Fruit fly (Drosophila melanogaster) whole organism, embryonic: ENCODE measurements around the gene Mrm2.

Experiments used
- Atf6 ChIP-seq: fragments of 200-800 bp; sonication (Bioruptor generic); IDR thresholded peaks from 2 replicates; pipeline ENCODE4 v1.3.6; 2022; ENCODE audit warnings: missing biosample characterization, missing genetic modification characterization
- Bteb2 ChIP-seq: fragments of 200-800 bp; sonication (Bioruptor generic); optimal IDR thresholded peaks from 2 replicates; lab custom pipeline; 2016; ENCODE audit warnings: missing biosample characterization, missing genetic modification characterization
- CG10321 ChIP-seq: fragments of 200-800 bp; sonication (Bioruptor generic); IDR thresholded peaks from 2 replicates; pipeline ENCODE4 v1.3.6; 2022; ENCODE audit warnings: missing biosample characterization, missing genetic modification characterization
- CG11398 ChIP-seq: fragments of 200-800 bp; sonication (Bioruptor generic); optimal IDR thresholded peaks from 2 replicates; lab custom pipeline; 2016; ENCODE audit warnings: missing biosample characterization, missing genetic modification characterization
- CG1233 ChIP-seq: fragments of 200-800 bp; sonication (Bioruptor generic); optimal IDR thresholded peaks from 4 replicates; lab custom pipeline; 2018; ENCODE audit warnings: missing biosample characterization, mild to moderate bottlenecking, missing genetic modification characterization
- CG13296 ChIP-seq: fragments of 200-800 bp; sonication (Bioruptor generic); optimal IDR thresholded peaks from 3 replicates; lab custom pipeline; 2018; ENCODE audit warnings: missing biosample characterization, mild to moderate bottlenecking, missing genetic modification characterization
- CG13424 ChIP-seq: fragments of 200-800 bp; sonication (Bioruptor generic); optimal IDR thresholded peaks from 2 replicates; lab custom pipeline; 2019; ENCODE audit warnings: missing biosample characterization, mild to moderate bottlenecking, missing genetic modification characterization, moderate library complexity
- CG13775 ChIP-seq: fragments of 200-800 bp; sonication (Bioruptor generic); optimal IDR thresholded peaks from 3 replicates; lab custom pipeline; 2017; ENCODE audit warnings: missing biosample characterization, mild to moderate bottlenecking, missing genetic modification characterization
- CG14014 ChIP-seq: fragments of 200-800 bp; sonication (Bioruptor generic); IDR thresholded peaks from 2 replicates; pipeline ENCODE4 v1.3.6; 2022; ENCODE audit warnings: missing biosample characterization, missing genetic modification characterization
- CG14050 ChIP-seq: fragments of 200-800 bp; sonication (Bioruptor generic); IDR thresholded peaks from 3 replicates; pipeline ENCODE4 v1.3.6; 2022; ENCODE audit warnings: missing biosample characterization, missing genetic modification characterization
- CG14860 ChIP-seq: fragments of 200-800 bp; sonication (Bioruptor generic); IDR thresholded peaks from 3 replicates; pipeline ENCODE4 v1.3.6; 2022; ENCODE audit warnings: missing biosample characterization, missing genetic modification characterization; ENCODE audit not compliant: partially characterized antibody
- CG17912 ChIP-seq: fragments of 200-800 bp; sonication (Bioruptor generic); optimal IDR thresholded peaks from 2 replicates; lab custom pipeline; 2018; ENCODE audit warnings: missing biosample characterization, mild to moderate bottlenecking, missing genetic modification characterization
- CG1792 ChIP-seq: fragments of 200-800 bp; sonication (Bioruptor generic); optimal IDR thresholded peaks from 2 replicates; lab custom pipeline; 2016; ENCODE audit warnings: missing biosample characterization, missing genetic modification characterization
- CG2120 ChIP-seq: fragments of 200-800 bp; sonication (Bioruptor generic); optimal IDR thresholded peaks from 3 replicates; lab custom pipeline; 2016; ENCODE audit warnings: missing biosample characterization, missing genetic modification characterization
- CG32767 ChIP-seq: fragments of 200-800 bp; sonication (Bioruptor generic); IDR thresholded peaks from 2 replicates; pipeline ENCODE4 v1.3.6; 2022; ENCODE audit warnings: missing biosample characterization, missing genetic modification characterization
- CG3407 ChIP-seq: fragments of 200-800 bp; sonication (Bioruptor generic); optimal IDR thresholded peaks from 2 replicates; lab custom pipeline; 2018; ENCODE audit warnings: missing biosample characterization, mild to moderate bottlenecking, missing genetic modification characterization
- CG4820 ChIP-seq: fragments of 200-800 bp; sonication (Bioruptor generic); optimal IDR thresholded peaks from 3 replicates; lab custom pipeline; 2016; ENCODE audit warnings: missing biosample characterization, missing genetic modification characterization
- CG6813 ChIP-seq: fragments of 200-800 bp; sonication (Bioruptor generic); optimal IDR thresholded peaks from 2 replicates; lab custom pipeline; 2017; ENCODE audit warnings: missing biosample characterization, missing genetic modification characterization, mild to moderate bottlenecking, moderate library complexity, missing genetic modification reagents
- CG9609 ChIP-seq: fragments of 200-800 bp; sonication (Bioruptor generic); optimal IDR thresholded peaks from 3 replicates; lab custom pipeline; 2016; ENCODE audit warnings: missing biosample characterization, missing genetic modification characterization
- CG9817 ChIP-seq: fragments of 200-800 bp; sonication (Bioruptor generic); optimal IDR thresholded peaks from 2 replicates; lab custom pipeline; 2018; ENCODE audit warnings: missing biosample characterization, mild to moderate bottlenecking, missing genetic modification characterization, moderate library complexity
- CG9876 ChIP-seq: fragments of 200-800 bp; sonication (Bioruptor generic); optimal IDR thresholded peaks from 2 replicates; lab custom pipeline; 2016; ENCODE audit warnings: missing biosample characterization, missing genetic modification characterization
- D ChIP-seq, 2 experiments: fragments of 200-800 bp in 1 of 2; fragments of >200 bp in 1 of 2; sonication (Bioruptor generic) in 1 of 2; optimal IDR thresholded peaks; 2 replicates in 1 of 2; 3 replicates in 1 of 2; lab custom pipeline; 2017; ENCODE audit warnings: mild to moderate bottlenecking in 1 of 2, missing biosample characterization in 1 of 2, missing genetic modification characterization in 1 of 2, missing genetic modification reagents in 1 of 2
- Dad ChIP-seq: fragments of 200-800 bp; sonication (Bioruptor generic); optimal IDR thresholded peaks from 3 replicates; lab custom pipeline; 2016; ENCODE audit warnings: missing biosample characterization, missing genetic modification characterization
- Dbx ChIP-seq: fragments of 200-800 bp; sonication (Bioruptor generic); IDR thresholded peaks from 3 replicates; pipeline ENCODE4 v1.3.6; 2022; ENCODE audit warnings: missing biosample characterization, missing genetic modification characterization
- H2.0 ChIP-seq: fragments of 200-800 bp; sonication (Bioruptor generic); IDR thresholded peaks from 2 replicates; pipeline ENCODE4 v1.3.6; 2022; ENCODE audit warnings: missing biosample characterization, missing genetic modification characterization
- HLH54F ChIP-seq: fragments of 200-800 bp; sonication (Bioruptor generic); optimal IDR thresholded peaks from 3 replicates; lab custom pipeline; 2016; ENCODE audit warnings: missing biosample characterization, missing genetic modification characterization
- Hsf ChIP-seq: fragments of 200-800 bp; sonication (Bioruptor generic); optimal IDR thresholded peaks from 3 replicates; lab custom pipeline; 2016; ENCODE audit warnings: missing biosample characterization, missing genetic modification characterization
- MBD-R2 ChIP-seq: fragments of 200-800 bp; sonication (Bioruptor generic); IDR thresholded peaks from 2 replicates; pipeline ENCODE4 v1.3.6; 2022; ENCODE audit warnings: missing biosample characterization, missing genetic modification characterization
- Meics ChIP-seq: fragments of 200-800 bp; sonication (Bioruptor generic); optimal IDR thresholded peaks from 2 replicates; lab custom pipeline; 2017; ENCODE audit warnings: missing biosample characterization, mild to moderate bottlenecking, missing genetic modification characterization
- Mes4 ChIP-seq: fragments of 200-800 bp; sonication (Bioruptor generic); optimal IDR thresholded peaks from 2 replicates; lab custom pipeline; 2016; ENCODE audit warnings: missing biosample characterization, missing genetic modification characterization
- NFAT ChIP-seq: fragments of 200-800 bp; sonication (Bioruptor generic); IDR thresholded peaks from 2 replicates; pipeline ENCODE4 v1.3.6; 2022; ENCODE audit warnings: missing biosample characterization, missing genetic modification characterization
- Sox102F ChIP-seq: fragments of 200-800 bp; sonication (Bioruptor generic); optimal IDR thresholded peaks from 2 replicates; lab custom pipeline; 2018; ENCODE audit warnings: missing biosample characterization, mild to moderate bottlenecking, missing genetic modification characterization, moderate library complexity
- Vsx1 ChIP-seq: fragments of 200-800 bp; sonication (Bioruptor generic); optimal IDR thresholded peaks from 2 replicates; lab custom pipeline; 2017; ENCODE audit warnings: missing biosample characterization, mild to moderate bottlenecking, missing genetic modification characterization, missing genetic modification reagents
- chn ChIP-seq: fragments of 200-800 bp; sonication (Bioruptor generic); optimal IDR thresholded peaks from 2 replicates; lab custom pipeline; 2016; ENCODE audit warnings: missing biosample characterization, missing genetic modification characterization
- grn ChIP-seq: fragments of 200-800 bp; sonication (Bioruptor generic); optimal IDR thresholded peaks from 3 replicates; lab custom pipeline; 2017; ENCODE audit warnings: missing biosample characterization, missing genetic modification characterization
- hkb ChIP-seq, 2 experiments: fragments of 200-800 bp in 1 of 2; fragments of >200 bp in 1 of 2; sonication (Bioruptor generic) in 1 of 2; IDR thresholded peaks in 1 of 2; optimal IDR thresholded peaks in 1 of 2; 2 replicates each; pipeline versions ENCODE4 v1.3.6 to Lab custom; 2017 to 2022; ENCODE audit warnings: missing biosample characterization in 1 of 2, missing genetic modification characterization in 1 of 2
- hth ChIP-seq: fragments of >200 bp; optimal IDR thresholded peaks from 2 replicates; lab custom pipeline; 2017; ENCODE audit warnings: inconsistent platforms
- lov ChIP-seq, 2 experiments: fragments of 200-800 bp in 1 of 2; fragments of >200 bp in 1 of 2; sonication (Bioruptor generic) in 1 of 2; IDR thresholded peaks in 1 of 2; optimal IDR thresholded peaks in 1 of 2; 2 replicates in 1 of 2; 3 replicates in 1 of 2; pipeline versions ENCODE4 v1.3.6 to Lab custom; 2017 to 2022; ENCODE audit warnings: missing biosample characterization in 1 of 2, missing genetic modification characterization in 1 of 2
- nau ChIP-seq: fragments of 200-800 bp; sonication (Bioruptor generic); optimal IDR thresholded peaks from 3 replicates; lab custom pipeline; 2017; ENCODE audit warnings: missing biosample characterization, mild to moderate bottlenecking, missing genetic modification characterization, missing genetic modification reagents
- ranshi ChIP-seq: fragments of 200-800 bp; sonication (Bioruptor generic); IDR thresholded peaks from 2 replicates; pipeline ENCODE4 v1.3.6; 2022; ENCODE audit warnings: missing biosample characterization, missing genetic modification characterization
- scrt ChIP-seq: fragments of 200-800 bp; sonication (Bioruptor generic); optimal IDR thresholded peaks from 2 replicates; lab custom pipeline; 2018; ENCODE audit warnings: missing biosample characterization, mild to moderate bottlenecking, missing genetic modification characterization, moderate library complexity
- sd ChIP-seq: fragments of 200-800 bp; sonication (Bioruptor generic); optimal IDR thresholded peaks from 3 replicates; lab custom pipeline; 2018; ENCODE audit warnings: missing biosample characterization, mild to moderate bottlenecking, missing genetic modification characterization, moderate library complexity
- sima ChIP-seq: fragments of 200-800 bp; sonication (Bioruptor generic); optimal IDR thresholded peaks from 2 replicates; lab custom pipeline; 2016; ENCODE audit warnings: missing biosample characterization, missing genetic modification characterization
- stc ChIP-seq: fragments of 200-800 bp; sonication (Bioruptor generic); IDR thresholded peaks from 2 replicates; pipeline ENCODE4 v1.3.6; 2022; ENCODE audit warnings: missing biosample characterization, missing genetic modification characterization
- unpg ChIP-seq: fragments of 200-800 bp; sonication (Bioruptor generic); optimal IDR thresholded peaks from 3 replicates; lab custom pipeline; 2018; ENCODE audit warnings: missing biosample characterization, mild to moderate bottlenecking, missing genetic modification characterization, moderate library complexity
- wor ChIP-seq: fragments of 200-800 bp; sonication (Bioruptor generic); IDR thresholded peaks from 2 replicates; pipeline ENCODE4 v1.3.6; 2022; ENCODE audit warnings: missing biosample characterization, missing genetic modification characterization
- zf30C ChIP-seq: fragments of 200-800 bp; sonication (Bioruptor generic); optimal IDR thresholded peaks from 3 replicates; lab custom pipeline; 2018; ENCODE audit warnings: missing biosample characterization, mild to moderate bottlenecking, missing genetic modification characterization

The Mrm2 gene

DNA sequence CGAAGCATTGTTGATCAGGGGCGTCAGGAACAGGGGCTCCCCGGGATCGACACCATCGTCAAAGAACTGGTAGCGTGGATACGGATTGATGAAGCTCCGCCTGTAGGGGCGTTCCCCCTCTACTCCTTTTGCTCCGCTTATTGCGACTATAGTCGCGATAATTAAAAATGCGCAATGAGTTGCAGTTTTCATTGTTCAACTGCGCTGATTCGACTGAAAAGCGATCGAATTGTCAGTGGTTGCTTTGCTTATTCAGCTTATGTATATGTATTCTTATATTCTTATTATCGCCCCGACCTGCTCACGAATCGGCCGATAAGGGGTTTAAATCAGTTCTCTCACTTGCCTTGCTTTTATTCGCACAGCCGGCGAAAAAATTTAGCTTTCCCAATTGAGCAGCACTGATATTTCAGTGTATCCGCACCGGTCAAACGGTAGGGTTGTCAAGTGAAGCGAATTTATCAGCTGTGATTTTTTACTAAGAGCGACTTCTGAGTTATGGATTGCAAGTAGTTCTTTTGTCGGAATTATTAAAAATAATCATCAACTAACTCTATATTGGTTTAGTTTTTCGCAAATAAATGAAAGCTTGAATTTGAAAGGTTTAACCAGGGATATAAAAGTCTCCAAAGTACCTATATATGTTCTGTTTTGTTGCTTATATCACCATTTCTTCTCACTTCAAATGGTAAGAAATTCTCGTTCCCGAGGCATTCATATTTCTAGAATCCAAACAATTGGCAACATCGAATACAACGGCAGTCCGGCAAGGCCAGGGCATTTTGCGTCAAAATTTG is 2.8 kb downstream of the Mrm2 start, which contains the start of the genes CG4572 and CG4686 (continued):
- TF ChIP-seq wor (GFP tag; lab: Robert Waterston, UW) (peak; percentile 40; the same call in 1 of the 2 replicates), Mes4 (GFP tag; lab: Kevin White, UChicago) (peak; percentile 74), CG13296 (GFP tag; lab: Kevin White, UChicago) (peak; percentile 63), CG4820 (GFP tag; lab: Kevin White, UChicago) (peak; percentile 69), sd (tag; lab: Kevin White, UChicago) (no peak), Bteb2 (GFP tag; lab: Kevin White, UChicago) (peak; percentile 67), Hsf (GFP tag; lab: Kevin White, UChicago) (peak; percentile 83), Atf6 (peak; percentile 55; the same call in 1 of the 2 replicates), CG14050 (GFP tag; lab: Robert Waterston, UW) (peak; percentile 61), hkb (optimal IDR thresholded peaks at IDR 0.05; lab: Kevin White, UChicago) (peak; percentile 65), hkb (GFP tag; IDR thresholded peaks at IDR 0.05; lab: Robert Waterston, UW) (peak; percentile 63), CG9609 (GFP tag; lab: Kevin White, UChicago) (peak; percentile 71), CG2120 (peak; percentile 91), D (optimal IDR thresholded peaks at IDR 0.05; lab: Kevin White, UChicago) (no peak), D (GFP tag; optimal IDR thresholded peaks at IDR 0.05; lab: Kevin White, UChicago) (peak; percentile 54), CG11398 (GFP tag; lab: Kevin White, UChicago) (peak; percentile 62), CG3407 (GFP tag; lab: Kevin White, UChicago) (peak; percentile 29), H2.0 (no peak; the same call in 1 of the 2 replicates), MBD-R2 (peak; percentile 60), HLH54F (peak; percentile 85), CG13424 (tag; lab: Kevin White, UChicago) (peak; percentile 81), hth (lab: Kevin White, UChicago) (no peak), ranshi (GFP tag; lab: Robert Waterston, UW) (peak; percentile 60; the same call in 1 of the 2 replicates), scrt (peak; percentile 55), CG13775 (GFP tag; lab: Kevin White, UChicago) (peak; percentile 74), CG6813 (peak; percentile 31), nau (GFP tag; lab: Kevin White, UChicago) (no peak), Dbx (GFP tag; lab: Robert Waterston, UW) (peak; percentile 62; the same call in 2 of the 3 replicates), CG1792 (GFP tag; lab: Kevin White, UChicago) (peak; percentile 36), Sox102F (peak; percentile 63), CG14860 (GFP tag; lab: Robert Waterston, UW) (no peak), CG1233 (GFP tag; lab: Kevin White, UChicago) (peak; percentile 80), CG17912 (GFP tag; lab: Kevin White, UChicago) (peak; percentile 27), Meics (GFP tag; lab: Kevin White, UChicago) (peak; percentile 81), zf30C (GFP tag; lab: Kevin White, UChicago) (peak; percentile 87), grn (GFP tag; lab: Kevin White, UChicago) (peak; percentile 13), chn (GFP tag; lab: Kevin White, UChicago) (peak; percentile 59), lov (optimal IDR thresholded peaks at IDR 0.05; lab: Kevin White, UChicago) (no peak), lov (GFP tag; IDR thresholded peaks at IDR 0.05; lab: Robert Waterston, UW) (no peak), CG10321 (GFP tag; lab: Robert Waterston, UW) (no peak), sima (GFP tag; lab: Kevin White, UChicago) (peak; percentile 46), CG9876 (GFP tag; lab: Kevin White, UChicago) (peak; percentile 58), stc (no peak; the same call in none of the 2 replicates), CG9817 (peak; percentile 81), CG14014 (GFP tag; lab: Robert Waterston, UW) (peak; percentile 42; the same call in 1 of the 2 replicates), NFAT (peak; percentile 37), unpg (GFP tag; lab: Kevin White, UChicago) (peak; percentile 68), Vsx1 (GFP tag; lab: Kevin White, UChicago) (no peak), Dad (GFP tag; lab: Kevin White, UChicago) (peak; percentile 48), CG32767 (GFP tag; lab: Robert Waterston, UW) (no peak)
